Worm (Caenorhabditis elegans): ENCODE measurements around the gene myo-2.
A peak's percentile ranks its signal among the peaks of the same experiment; 100 is the strongest.

myo-2 gene

ce11 chrX:12477341-12477740 is 9.5 kb downstream of the myo-2 start, which contains the start of gene F45E6.1:
Gene F45E6.1, minus strand, starts transcription at chrX:12477441.
- TF ChIP-seq zfh-2 (GFP tag; conservative IDR thresholded peaks at IDR 0.05): no peak
- no peak for TF ChIP-seq athp-1 (tag; optimal IDR thresholded peaks at IDR 0.05)
- no peak for TF ChIP-seq rec-8 (tag; optimal IDR thresholded peaks at IDR 0.05)
- no peak for TF ChIP-seq attf-3 (GFP tag; conservative IDR thresholded peaks at IDR 0.05)
- TF ChIP-seq snpc-1.3 (tag; optimal IDR thresholded peaks at IDR 0.05; ENCODE audit: insufficient read depth): no peak
- no peak for TF ChIP-seq dox-1 (GFP tag; IDR thresholded peaks at IDR 0.05)
- no peak for TF ChIP-seq F23B12.7 (tag; optimal IDR thresholded peaks at IDR 0.05; ENCODE audit: insufficient read depth)
- no peak for TF ChIP-seq fkh-3 (tag; optimal IDR thresholded peaks at IDR 0.05)
- no peak for TF ChIP-seq snpc-1.1 (tag; optimal IDR thresholded peaks at IDR 0.05; ENCODE audit: insufficient read depth)
- TF ChIP-seq ztf-25 (GFP tag; IDR thresholded peaks at IDR 0.05): no peak
- TF ChIP-seq snpc-3.4 (tag; optimal IDR thresholded peaks at IDR 0.05): no peak
- no peak for TF ChIP-seq F57A8.1 (GFP tag; optimal IDR thresholded peaks at IDR 0.05)
- no peak for TF ChIP-seq hmg-20 (GFP tag; IDR thresholded peaks at IDR 0.05)
- no peak for TF ChIP-seq madf-10 (tag; optimal IDR thresholded peaks at IDR 0.05)

ce11 chrX:12478465-12478864 is 10.6 kb downstream of the myo-2 start:
- TF ChIP-seq F33H1.4 (GFP tag; IDR thresholded peaks at IDR 0.05): no peak
- no peak for TF ChIP-seq nhr-120 (GFP tag; IDR thresholded peaks at IDR 0.05)
- no peak for TF ChIP-seq dox-1 (GFP tag; IDR thresholded peaks at IDR 0.05)
- no peak for TF ChIP-seq C17E4.6 (GFP tag; IDR thresholded peaks at IDR 0.05)
- no peak for TF ChIP-seq chd-7 (tag; optimal IDR thresholded peaks at IDR 0.05)
- no peak for TF ChIP-seq F23B12.7 (tag; optimal IDR thresholded peaks at IDR 0.05; ENCODE audit: insufficient read depth)
- no peak for TF ChIP-seq C06A6.2 (GFP tag; conservative IDR thresholded peaks at IDR 0.05)
- no peak for TF ChIP-seq madf-8 (GFP tag; conservative IDR thresholded peaks at IDR 0.05)
- no peak for TF ChIP-seq Y53F4B.3 (GFP tag; IDR thresholded peaks at IDR 0.05)
- no peak for TF ChIP-seq T26A5.8 (tag; optimal IDR thresholded peaks at IDR 0.05)
- TF ChIP-seq Y79H2A.3 (GFP tag; conservative IDR thresholded peaks at IDR 0.05): no peak
- no peak for TF ChIP-seq ztf-3 (GFP tag; optimal IDR thresholded peaks at IDR 0.05)
- no peak for TF ChIP-seq mes-4 (tag; optimal IDR thresholded peaks at IDR 0.05)
- no peak for TF ChIP-seq lin-54 (GFP tag; optimal IDR thresholded peaks at IDR 0.05)
- TF ChIP-seq mcd-1 (GFP tag; IDR thresholded peaks at IDR 0.05): no peak
- no peak for TF ChIP-seq bed-2 (GFP tag; IDR thresholded peaks at IDR 0.05)
- no peak for TF ChIP-seq snpc-3.4 (tag; optimal IDR thresholded peaks at IDR 0.05)
- TF ChIP-seq aptf-3 (GFP tag; IDR thresholded peaks at IDR 0.05): no peak
- no peak for TF ChIP-seq B0019.2 (GFP tag; conservative IDR thresholded peaks at IDR 0.05)
- TF ChIP-seq rec-8 (tag; optimal IDR thresholded peaks at IDR 0.05): no peak

- TF ChIP-seq ets-4 (GFP tag; optimal IDR thresholded peaks at IDR 0.05) (no peak), nhr-27 (tag; optimal IDR thresholded peaks at IDR 0.05) (no peak), repo-1 (tag; optimal IDR thresholded peaks at IDR 0.05) (no peak), rec-8 (tag; optimal IDR thresholded peaks at IDR 0.05) (no peak)
Measured at ce11 chrX:12479027-12479426, 11.2 kb downstream of the myo-2 start.

ce11 chrX:12480447-12480998 is 12.7 kb downstream of the myo-2 start, which contains the start of gene atf-6:
Gene atf-6, plus strand, starts transcription at chrX:12480948.
- no peak for TF ChIP-seq somi-1 (GFP tag; optimal IDR thresholded peaks at IDR 0.05)
- no peak for TF ChIP-seq Y79H2A.3 (GFP tag; conservative IDR thresholded peaks at IDR 0.05)
- TF ChIP-seq repo-1 (tag; optimal IDR thresholded peaks at IDR 0.05): no peak
- no peak for TF ChIP-seq tbx-9 (tag; optimal IDR thresholded peaks at IDR 0.05; ENCODE audit: borderline replicate concordance)
- TF ChIP-seq Y95B8A.8 (GFP tag; IDR thresholded peaks at IDR 0.05): no peak
- TF ChIP-seq F33H1.4 (GFP tag; IDR thresholded peaks at IDR 0.05): no peak
- peak; percentile 59; the same call in 1 of the 2 replicates for TF ChIP-seq B0336.3 (GFP tag; IDR thresholded peaks at IDR 0.05)
- TF ChIP-seq F39B2.1 (GFP tag; IDR thresholded peaks at IDR 0.05): no peak
- TF ChIP-seq Y56A3A.18 (GFP tag; IDR thresholded peaks at IDR 0.05): no peak
- TF ChIP-seq mes-4 (tag; optimal IDR thresholded peaks at IDR 0.05): no peak
- no peak for TF ChIP-seq lag-1 (GFP tag; IDR thresholded peaks at IDR 0.05)
- TF ChIP-seq ccch-3 (GFP tag; optimal IDR thresholded peaks at IDR 0.05): no peak
- peak; percentile 41; the same call in 1 of the 2 replicates for TF ChIP-seq rcor-1 (GFP tag; IDR thresholded peaks at IDR 0.05)
- no peak; the same call in 1 of the 2 replicates for TF ChIP-seq pbrm-1 (GFP tag; IDR thresholded peaks at IDR 0.05)
- TF ChIP-seq nhr-90 (tag; optimal IDR thresholded peaks at IDR 0.05): peak; percentile 39

All from whole organism, young adult.